Worm (Caenorhabditis elegans) whole organism, late embryonic: ENCODE data around the gene puf-8.
A peak's percentile ranks its signal among the peaks of the same experiment; 100 is the strongest.

ENCODE experiments used
- C38D4.7 ChIP-seq: fragments of 200-800 bp; sonication (Bioruptor generic); optimal IDR thresholded peaks from 2 replicates; lab custom pipeline; 2018; ENCODE audit warnings: mild to moderate bottlenecking, missing genetic modification characterization, moderate library complexity, missing compliant biosample characterization
- K02D7.2 ChIP-seq: sonication (generic microtip); optimal IDR thresholded peaks from 2 replicates; lab custom pipeline; 2017; ENCODE audit warnings: mild to moderate bottlenecking, missing genetic modification characterization, missing compliant biosample characterization
- ama-1 ChIP-seq: fragments of 150-350 bp; optimal IDR thresholded peaks from 2 replicates; lab custom pipeline; 2014
- ceh-18 ChIP-seq: sonication (generic microtip); optimal IDR thresholded peaks from 2 replicates; lab custom pipeline; 2016; ENCODE audit warnings: missing genetic modification characterization, missing compliant biosample characterization
- ceh-2 ChIP-seq: sonication (generic microtip); optimal IDR thresholded peaks from 2 replicates; lab custom pipeline; 2016; ENCODE audit warnings: missing genotype, missing genetic modification characterization, missing compliant biosample characterization
- ceh-24 ChIP-seq: sonication (generic microtip); optimal IDR thresholded peaks from 2 replicates; lab custom pipeline; 2016; ENCODE audit warnings: mild to moderate bottlenecking, missing genetic modification characterization, missing compliant biosample characterization
- ceh-45 ChIP-seq: fragments of 200-800 bp; sonication (Bioruptor generic); IDR thresholded peaks from 2 replicates; pipeline ENCODE4 v1.3.6; 2022; ENCODE audit warnings: missing genetic modification reagents, missing genetic modification characterization, missing compliant biosample characterization
- ceh-9 ChIP-seq: sonication (generic microtip); optimal IDR thresholded peaks from 2 replicates; lab custom pipeline; 2016; ENCODE audit warnings: mild to moderate bottlenecking, missing genetic modification characterization, inconsistent platforms, missing compliant biosample characterization
- dve-1 ChIP-seq: sonication (generic microtip); optimal IDR thresholded peaks from 2 replicates; lab custom pipeline; 2017; ENCODE audit warnings: antibody characterized with exemption, mild to moderate bottlenecking, missing genetic modification characterization, missing compliant biosample characterization
- ets-4 ChIP-seq: sonication (generic microtip); optimal IDR thresholded peaks from 2 replicates; lab custom pipeline; 2016; ENCODE audit warnings: missing genetic modification characterization, missing compliant biosample characterization
- eyg-1 ChIP-seq: sonication (generic microtip); optimal IDR thresholded peaks from 2 replicates; lab custom pipeline; 2016; ENCODE audit warnings: missing genotype, missing genetic modification characterization, missing compliant biosample characterization
- hlh-13 ChIP-seq: fragments of 200-800 bp; sonication (Bioruptor generic); optimal IDR thresholded peaks from 2 replicates; lab custom pipeline; 2018; ENCODE audit warnings: mild to moderate bottlenecking, missing genetic modification characterization, missing compliant biosample characterization
- hlh-30 ChIP-seq: sonication (generic microtip); optimal IDR thresholded peaks from 2 replicates; lab custom pipeline; 2017; ENCODE audit warnings: antibody characterized with exemption, missing genetic modification characterization, missing compliant biosample characterization; ENCODE audit not compliant: insufficient read depth
- hlh-8 ChIP-seq: sonication (generic microtip); optimal IDR thresholded peaks from 2 replicates; lab custom pipeline; 2016; ENCODE audit warnings: missing genotype, missing genetic modification characterization, missing compliant biosample characterization
- lin-11 ChIP-seq: fragments of 200-800 bp; sonication (Bioruptor generic); optimal IDR thresholded peaks from 2 replicates; lab custom pipeline; 2018; ENCODE audit warnings: mild to moderate bottlenecking, missing genetic modification characterization, missing compliant biosample characterization
- madf-2 ChIP-seq: sonication (generic microtip); optimal IDR thresholded peaks from 2 replicates; lab custom pipeline; 2017; ENCODE audit warnings: missing genetic modification characterization, missing compliant biosample characterization
- mec-3 ChIP-seq: sonication (generic microtip); optimal IDR thresholded peaks from 2 replicates; lab custom pipeline; 2016; ENCODE audit warnings: borderline replicate concordance, missing genetic modification characterization, missing compliant biosample characterization
- nfya-1 ChIP-seq: sonication (generic microtip); optimal IDR thresholded peaks from 2 replicates; lab custom pipeline; 2017; ENCODE audit warnings: missing genetic modification characterization, mild to moderate bottlenecking, missing compliant biosample characterization, antibody characterized with exemption, moderate library complexity
- nhr-232 ChIP-seq: sonication (generic microtip); optimal IDR thresholded peaks from 2 replicates; lab custom pipeline; 2016; ENCODE audit warnings: missing genetic modification characterization, missing compliant biosample characterization
- npax-4 ChIP-seq: sonication (generic microtip); optimal IDR thresholded peaks from 2 replicates; lab custom pipeline; 2016; ENCODE audit warnings: missing genetic modification characterization, missing compliant biosample characterization
- odd-2 ChIP-seq: sonication (generic microtip); optimal IDR thresholded peaks from 2 replicates; lab custom pipeline; 2017; ENCODE audit warnings: antibody characterized with exemption, mild to moderate bottlenecking, missing genetic modification characterization, missing compliant biosample characterization
- pag-3 ChIP-seq: sonication (generic microtip); optimal IDR thresholded peaks from 2 replicates; lab custom pipeline; 2016; ENCODE audit warnings: missing compliant biosample characterization, missing genetic modification characterization, borderline replicate concordance
- pat-9 ChIP-seq: fragments of 200-800 bp; sonication (Bioruptor generic); optimal IDR thresholded peaks from 2 replicates; lab custom pipeline; 2018; ENCODE audit warnings: mild to moderate bottlenecking, missing genetic modification characterization, moderate library complexity, missing compliant biosample characterization
- pha-4 ChIP-seq: fragments of 150-350 bp; optimal IDR thresholded peaks from 2 replicates; lab custom pipeline; 2018; ENCODE audit warnings: missing biosample characterization, missing genetic modification reagents, missing genetic modification characterization
- pros-1 ChIP-seq: fragments of 150-350 bp; optimal IDR thresholded peaks from 2 replicates; lab custom pipeline; 2014; ENCODE audit warnings: missing biosample characterization, missing genetic modification reagents, missing genetic modification characterization
- ref-2 ChIP-seq: sonication (generic microtip); optimal IDR thresholded peaks from 2 replicates; lab custom pipeline; 2016; ENCODE audit warnings: missing genetic modification characterization, missing compliant biosample characterization
- sox-2 ChIP-seq: fragments of 200-800 bp; sonication (Bioruptor generic); IDR thresholded peaks from 2 replicates; pipeline ENCODE4 v1.3.6; 2022; ENCODE audit warnings: missing genetic modification reagents, missing genetic modification characterization, missing compliant biosample characterization
- tbx-7 ChIP-seq: sonication (generic microtip); optimal IDR thresholded peaks from 2 replicates; lab custom pipeline; 2016; ENCODE audit warnings: missing genotype, missing genetic modification characterization, missing compliant biosample characterization
- unc-3 ChIP-seq, 2 experiments: fragments of 200-800 bp in 1 of 2; sonication (Bioruptor generic) in 1 of 2; sonication (generic microtip) in 1 of 2; conservative IDR thresholded peaks in 1 of 2; optimal IDR thresholded peaks in 1 of 2; 2 replicates each; pipeline versions ENCODE4 v1.3.6 to Lab custom; 2016 to 2022; ENCODE audit warnings: missing compliant biosample characterization in 2 of 2, missing genetic modification characterization in 2 of 2, missing genetic modification reagents in 1 of 2
- unc-86 ChIP-seq: sonication (generic microtip); optimal IDR thresholded peaks from 2 replicates; lab custom pipeline; 2016; ENCODE audit warnings: missing genetic modification characterization, missing compliant biosample characterization
- ztf-16 ChIP-seq: sonication (generic microtip); optimal IDR thresholded peaks from 2 replicates; lab custom pipeline; 2017; ENCODE audit warnings: missing genetic modification characterization, missing compliant biosample characterization

puf-8 gene

DNA sequence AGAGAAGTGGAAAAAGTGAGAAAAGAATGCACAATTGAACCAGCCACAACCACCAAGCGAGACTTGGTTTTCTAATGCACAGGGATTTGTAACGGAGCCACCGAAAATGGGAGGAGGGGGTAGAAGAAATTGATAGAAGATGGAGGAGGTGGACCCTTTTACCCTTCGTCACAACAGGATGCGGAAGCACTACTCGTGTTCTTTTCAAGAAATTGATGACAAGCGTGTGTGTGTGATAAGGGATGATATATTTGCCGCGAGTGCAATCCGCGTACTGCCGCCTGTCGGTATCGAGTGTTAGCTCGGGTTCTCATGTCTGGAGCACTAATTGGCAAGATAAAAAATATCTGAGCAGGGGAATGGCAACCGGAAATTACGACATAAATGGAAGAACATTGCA is 25.9 kb upstream of the puf-8 start, which contains the start of gene F21D12.3:
TSS of gene F21D12.3 (minus strand) at position 101 of the 400 bp plus-strand sequence.
- TF ChIP-seq nfya-1 (tag; lab: Kevin White, UChicago) (no peak), ceh-2 (tag; lab: Kevin White, UChicago) (no peak)

DNA sequence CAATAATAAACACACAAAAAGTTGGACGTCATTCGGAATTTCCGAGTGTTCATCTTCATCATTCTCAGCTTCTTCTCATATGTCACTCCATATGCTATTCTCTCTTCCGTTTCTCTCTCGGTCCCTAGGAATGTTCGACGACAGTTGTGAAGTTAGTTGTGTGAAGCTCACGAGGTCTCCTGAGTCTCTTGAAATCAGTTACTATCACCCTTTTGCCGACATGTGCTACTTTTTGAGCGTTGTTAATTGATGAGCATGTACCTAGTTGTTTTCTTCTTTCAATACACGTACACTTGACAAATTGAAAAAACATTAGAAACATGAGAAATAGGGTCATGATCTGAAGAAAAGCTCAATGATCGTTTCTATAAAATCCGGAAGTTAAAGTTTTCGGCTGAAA is 25.3 kb upstream of the puf-8 start:
- TF ChIP-seq madf-2, result no peak
- TF ChIP-seq ceh-18 (tag; lab: Kevin White, UChicago), result peak; percentile 66
- no peak for TF ChIP-seq pat-9 (tag; lab: Kevin White, UChicago)
- no peak for TF ChIP-seq pros-1 (tag; lab: Kevin White, UChicago)

ce11 chrII:7319471-7319870 is 21.4 kb upstream of the puf-8 start:
- TF ChIP-seq odd-2 (tag; lab: Kevin White, UChicago) (no peak), ztf-16 (tag; lab: Kevin White, UChicago) (no peak)

ce11 chrII:7317468-7317867 is 19.4 kb upstream of the puf-8 start, which contains the start of gene F21D12.2:
TSS of gene F21D12.2 (plus strand) at chrII:7317768.
- no peak for TF ChIP-seq pha-4 (tag; lab: Kevin White, UChicago)
- no peak for TF ChIP-seq eyg-1 (tag; lab: Kevin White, UChicago)
- no peak for TF ChIP-seq sox-2 (GFP tag; lab: Robert Waterston, UW)
- TF ChIP-seq hlh-8 (tag; lab: Kevin White, UChicago), result no peak
- no peak for TF ChIP-seq unc-86 (tag; lab: Kevin White, UChicago)
- TF ChIP-seq odd-2 (tag; lab: Kevin White, UChicago), result no peak
- no peak for TF ChIP-seq nhr-232 (tag; lab: Kevin White, UChicago)
- TF ChIP-seq mec-3 (tag; lab: Kevin White, UChicago), result no peak
- no peak for TF ChIP-seq ref-2 (tag; lab: Kevin White, UChicago)
- TF ChIP-seq pag-3 (tag; lab: Kevin White, UChicago), result no peak
- no peak for TF ChIP-seq hlh-13 (GFP tag; lab: Kevin White, UChicago)
- TF ChIP-seq hlh-30, result no peak
- no peak for TF ChIP-seq ceh-9 (tag; lab: Kevin White, UChicago)

DNA sequence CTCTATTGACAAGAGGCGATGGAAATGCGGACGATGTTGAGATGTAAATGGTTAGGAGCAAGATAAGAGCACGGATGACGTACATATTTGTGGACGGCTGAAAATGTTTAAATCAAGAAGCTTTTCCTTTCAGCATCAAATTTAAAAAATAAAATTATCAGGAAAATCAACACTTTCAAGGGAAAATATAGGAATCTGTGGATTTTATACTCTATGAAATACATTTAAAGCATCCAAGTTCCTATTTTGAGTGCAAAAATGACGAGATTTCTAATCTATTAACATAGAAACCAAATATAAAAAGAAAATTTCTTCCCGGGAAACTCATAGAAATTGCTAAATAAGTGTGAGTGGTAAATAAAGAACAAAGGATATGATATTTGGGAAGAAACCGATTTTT is 16.0 kb upstream of the puf-8 start, which contains the start of gene F45E12.6:
TSS of gene F45E12.6 (minus strand) at position 101 of the 400 bp plus-strand sequence.
- no peak for TF ChIP-seq ama-1 (lab: Kevin White, UChicago)
- TF ChIP-seq madf-2, result no peak
- no peak for TF ChIP-seq ets-4 (tag; lab: Kevin White, UChicago)
- no peak for TF ChIP-seq K02D7.2 (tag; lab: Kevin White, UChicago)
- TF ChIP-seq dve-1, result no peak
- no peak for TF ChIP-seq pag-3 (tag; lab: Kevin White, UChicago)
- TF ChIP-seq pat-9 (tag; lab: Kevin White, UChicago), result no peak
- no peak for TF ChIP-seq hlh-8 (tag; lab: Kevin White, UChicago)
- no peak for TF ChIP-seq ref-2 (tag; lab: Kevin White, UChicago)
- TF ChIP-seq ceh-18 (tag; lab: Kevin White, UChicago), result no peak
- TF ChIP-seq ceh-24 (tag; lab: Kevin White, UChicago), result no peak
- TF ChIP-seq C38D4.7, result no peak
- TF ChIP-seq lin-11 (tag; lab: Kevin White, UChicago), result no peak
- TF ChIP-seq eyg-1 (tag; lab: Kevin White, UChicago), result no peak
- no peak for TF ChIP-seq unc-3 (GFP tag; conservative IDR thresholded peaks at IDR 0.05; lab: Robert Waterston, UW)
- TF ChIP-seq unc-3 (tag; optimal IDR thresholded peaks at IDR 0.05; lab: Kevin White, UChicago), result no peak
- no peak for TF ChIP-seq ceh-45 (GFP tag; lab: Robert Waterston, UW)
- no peak for TF ChIP-seq npax-4 (tag; lab: Kevin White, UChicago)
- no peak for TF ChIP-seq odd-2 (tag; lab: Kevin White, UChicago)
- no peak for TF ChIP-seq sox-2 (GFP tag; lab: Robert Waterston, UW)
- no peak for TF ChIP-seq tbx-7 (tag; lab: Kevin White, UChicago)
